Worm (Caenorhabditis elegans): Measurements from ENCODE around the gene msp-79.

DNA sequence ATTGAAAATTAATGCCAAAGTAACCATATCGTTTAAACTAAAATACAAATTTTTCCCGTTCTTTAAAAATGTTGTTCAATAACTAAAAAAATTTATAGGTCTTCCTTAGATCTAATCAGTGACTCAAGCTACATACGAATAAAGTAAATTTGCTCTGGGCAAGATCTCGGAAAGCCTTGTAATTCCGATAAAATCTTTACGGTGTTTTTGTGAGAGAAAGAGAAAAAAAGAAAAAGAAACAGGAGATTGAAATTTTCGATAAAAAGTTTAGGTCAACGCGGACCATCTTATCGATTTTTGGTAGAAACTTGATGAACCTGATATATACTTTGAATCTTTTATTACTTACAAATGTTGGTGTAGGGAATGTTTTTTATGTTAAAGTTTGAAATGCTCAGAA is 43.8 kb downstream of the msp-79 start:
- TF ChIP-seq arid-1 (GFP tag; conservative IDR thresholded peaks at IDR 0.05) (no peak), mep-1 (tag; optimal IDR thresholded peaks at IDR 0.05) (no peak), fkh-10 (GFP tag; optimal IDR thresholded peaks at IDR 0.05) (no peak), snpc-4 (tag; optimal IDR thresholded peaks at IDR 0.05) (no peak)

All from whole organism, L4 larva.